Worm (Caenorhabditis elegans): ENCODE data around the gene Y41G9A.17.

ce11 chrX:2971542-2971988, 28.0 kb downstream of the Y41G9A.17 start:
- TF ChIP-seq tbx-37 (GFP tag; conservative IDR thresholded peaks at IDR 0.05) = no peak
- no peak for TF ChIP-seq ama-1 (optimal IDR thresholded peaks at IDR 0.05)
- TF ChIP-seq scrt-1 (GFP tag; IDR thresholded peaks at IDR 0.05) = no peak
- no peak for TF ChIP-seq sea-1 (GFP tag; conservative IDR thresholded peaks at IDR 0.05)
